Worm (Caenorhabditis elegans) whole organism, L4 larva: Measurements from ENCODE around the gene lys-10.

ENCODE experiments used
- R02D3.7 ChIP-seq: fragments of 150-350 bp; sonication (generic microtip); optimal IDR thresholded peaks from 3 replicates; lab custom pipeline; 2014; ENCODE audit warnings: missing biosample characterization, missing genetic modification characterization
- attf-4 ChIP-seq: sonication (generic microtip); optimal IDR thresholded peaks from 3 replicates; lab custom pipeline; 2017; ENCODE audit warnings: missing biosample characterization, missing genetic modification characterization
- ceh-20 ChIP-seq: fragments of 200-800 bp; sonication (Bioruptor generic); IDR thresholded peaks from 2 replicates; pipeline ENCODE4 v1.3.6; 2022; ENCODE audit warnings: missing genetic modification reagents, missing genetic modification characterization, missing compliant biosample characterization
- dmd-6 ChIP-seq: fragments of 200-800 bp; sonication (Bioruptor generic); IDR thresholded peaks from 2 replicates; pipeline ENCODE4 v1.3.6; 2022; ENCODE audit warnings: missing genetic modification reagents, missing genetic modification characterization, missing compliant biosample characterization
- lin-1 ChIP-seq: fragments of 200-800 bp; sonication (Bioruptor generic); IDR thresholded peaks from 2 replicates; pipeline ENCODE4 v1.3.6; 2022; ENCODE audit warnings: missing genetic modification reagents, missing genetic modification characterization, missing compliant biosample characterization
- nhr-11 ChIP-seq: fragments of 150-350 bp; optimal IDR thresholded peaks from 2 replicates; lab custom pipeline; 2014; ENCODE audit warnings: missing biosample characterization, missing genetic modification characterization
- set-16 ChIP-seq: fragments of 200-800 bp; sonication (Bioruptor generic); IDR thresholded peaks from 2 replicates; pipeline ENCODE4 v1.3.6; 2022; ENCODE audit warnings: missing genetic modification reagents, missing genetic modification characterization, missing compliant biosample characterization
- unc-62 ChIP-seq, 3 experiments: fragments of 150-350 bp in 1 of 3; sonication (generic microtip); optimal IDR thresholded peaks in 2 of 3; peaks in 1 of 3; 1 replicate in 1 of 3; 2 replicates in 2 of 3; lab custom pipeline; 2014 to 2017; ENCODE audit warnings: missing biosample characterization in 3 of 3, missing genetic modification characterization in 3 of 3, missing genetic modification reagents in 3 of 3, missing genotype in 1 of 3
- zfp-2 ChIP-seq: sonication (generic microtip); optimal IDR thresholded peaks from 2 replicates; lab custom pipeline; 2016; ENCODE audit warnings: mild to moderate bottlenecking, missing genetic modification characterization, missing compliant biosample characterization

The lys-10 gene

ce11 chrIV:8380266-8380850 is 47.7 kb downstream of the lys-10 start (continued):
- no peak for TF ChIP-seq zfp-2 (tag; lab: Kevin White, UChicago)
- no peak for TF ChIP-seq set-16 (GFP tag; lab: Robert Waterston, UW)
- no peak for TF ChIP-seq ceh-20 (GFP tag; lab: Robert Waterston, UW)
- no peak for TF ChIP-seq nhr-11 (tag; lab: Kevin White, UChicago)
- TF ChIP-seq attf-4 (tag; lab: Kevin White, UChicago), result no peak
- TF ChIP-seq lin-1 (GFP tag; lab: Robert Waterston, UW), result no peak
- peak; percentile 94 for TF ChIP-seq dmd-6 (GFP tag; lab: Robert Waterston, UW)

DNA sequence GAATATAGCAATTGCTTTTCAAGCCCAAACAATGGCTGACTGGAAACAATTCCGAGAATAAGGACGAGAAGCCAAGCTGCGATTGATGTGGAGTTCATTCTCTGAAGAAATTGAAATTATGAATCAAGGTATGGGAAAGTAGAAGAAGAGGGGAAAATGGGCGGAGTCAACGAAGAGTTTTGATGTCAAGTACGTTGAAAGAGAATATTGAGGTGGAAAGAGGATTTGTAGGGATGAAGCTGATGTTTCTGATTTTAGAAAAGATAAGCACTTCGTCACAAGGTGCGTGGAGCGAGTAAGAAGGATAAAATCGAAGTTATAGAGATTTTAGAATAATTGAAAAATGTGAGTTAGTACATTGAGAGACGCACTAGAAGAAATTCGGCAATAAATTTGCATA is 50.1 kb downstream of the lys-10 start, which contains the start of gene D2096.9:
TSS of gene D2096.9 (minus strand) at position 101 of the 400 bp plus-strand sequence.
- TF ChIP-seq R02D3.7 (tag; lab: Kevin White, UChicago), result no peak
- TF ChIP-seq unc-62 (GFP tag; optimal IDR thresholded peaks at IDR 0.05 in 1 of 2; lab: Kevin White, UChicago), result peak in 1 of 2 experiments; percentile 52
- no peak for TF ChIP-seq unc-62 (tag; optimal IDR thresholded peaks at IDR 0.05; lab: Kevin White, UChicago)
